Worm (Caenorhabditis elegans): ENCODE results near the gene msp-32.

ce11 chrII:4866045-4866444 is 32.6 kb upstream of the msp-32 start:
- TF ChIP-seq pes-1 (GFP tag; IDR thresholded peaks at IDR 0.05), result no peak
- TF ChIP-seq B0310.2 (tag; optimal IDR thresholded peaks at IDR 0.05), result no peak
- no peak for TF ChIP-seq ama-1 (optimal IDR thresholded peaks at IDR 0.05)
- TF ChIP-seq hmbx-1 (tag; optimal IDR thresholded peaks at IDR 0.05), result no peak
- TF ChIP-seq tbx-11 (GFP tag; IDR thresholded peaks at IDR 0.05), result no peak
- TF ChIP-seq flt-1 (GFP tag; IDR thresholded peaks at IDR 0.05), result no peak
- TF ChIP-seq aly-1 (tag; optimal IDR thresholded peaks at IDR 0.05), result no peak
- no peak for TF ChIP-seq F13C5.2 (tag; optimal IDR thresholded peaks at IDR 0.05)

All from whole organism, early embryonic.